Worm (Caenorhabditis elegans) whole organism, mixed stage, embryonic: Measurements from ENCODE around the gene nep-26.
"Not testable (repeated sequence)": the region's sequence is repeated elsewhere in the genome, so short reads cannot be mapped to it uniquely, and the experiment has no call there.

ENCODE experiments used
- M03D4.4 ChIP-seq: sonication (generic microtip); optimal IDR thresholded peaks from 2 replicates; lab custom pipeline; 2017; ENCODE audit warnings: mild to moderate bottlenecking, missing genetic modification characterization, missing compliant biosample characterization
- bed-3 ChIP-seq: fragments of 200-800 bp; sonication (Bioruptor generic); optimal IDR thresholded peaks from 3 replicates; lab custom pipeline; 2018; ENCODE audit warnings: mild to moderate bottlenecking, missing genetic modification characterization, moderate library complexity, missing compliant biosample characterization
- blmp-1 ChIP-seq: fragments of 150-350 bp; optimal IDR thresholded peaks from 2 replicates; lab custom pipeline; 2014; ENCODE audit warnings: missing biosample characterization, missing genetic modification characterization
- ceh-39 ChIP-seq: fragments of 150-350 bp; optimal IDR thresholded peaks from 2 replicates; lab custom pipeline; 2014; ENCODE audit warnings: missing biosample characterization, missing genetic modification characterization
- ceh-43 ChIP-seq: fragments of 200-800 bp; sonication (Bioruptor generic); optimal IDR thresholded peaks from 2 replicates; lab custom pipeline; 2018; ENCODE audit warnings: mild to moderate bottlenecking, missing genetic modification characterization, moderate library complexity, missing compliant biosample characterization
- ceh-83 ChIP-seq: fragments of 200-800 bp; sonication (Bioruptor generic); optimal IDR thresholded peaks from 2 replicates; lab custom pipeline; 2018; ENCODE audit warnings: mild to moderate bottlenecking, missing genetic modification characterization, missing compliant biosample characterization
- ces-1 ChIP-seq: fragments of 150-350 bp; optimal IDR thresholded peaks from 2 replicates; lab custom pipeline; 2014; ENCODE audit warnings: missing biosample characterization, missing genetic modification reagents, missing genetic modification characterization
- cnd-1 ChIP-seq: fragments of 200-800 bp; sonication (Bioruptor generic); optimal IDR thresholded peaks from 2 replicates; lab custom pipeline; 2018; ENCODE audit warnings: mild to moderate bottlenecking, missing genetic modification characterization, missing compliant biosample characterization
- drap-1 ChIP-seq: fragments of 200-800 bp; sonication (Bioruptor generic); optimal IDR thresholded peaks from 3 replicates; lab custom pipeline; 2018; ENCODE audit warnings: mild to moderate bottlenecking, missing genetic modification characterization, missing compliant biosample characterization
- flh-1 ChIP-seq: fragments of 200-800 bp; sonication (Bioruptor generic); optimal IDR thresholded peaks from 2 replicates; lab custom pipeline; 2018; ENCODE audit warnings: mild to moderate bottlenecking, missing genetic modification characterization, moderate library complexity, missing compliant biosample characterization
- ham-2 ChIP-seq: fragments of 200-800 bp; sonication (Bioruptor generic); optimal IDR thresholded peaks from 2 replicates; lab custom pipeline; 2018; ENCODE audit warnings: mild to moderate bottlenecking, missing genetic modification characterization, missing compliant biosample characterization
- hlh-1 ChIP-seq: fragments of 150-350 bp; optimal IDR thresholded peaks from 2 replicates; lab custom pipeline; 2014; ENCODE audit warnings: missing biosample characterization, missing genetic modification reagents, missing genetic modification characterization
- lin-13 ChIP-seq: fragments of 150-350 bp; optimal IDR thresholded peaks from 2 replicates; lab custom pipeline; 2014; ENCODE audit warnings: missing biosample characterization, missing genetic modification characterization
- lin-32 ChIP-seq: fragments of 200-800 bp; sonication (Bioruptor generic); optimal IDR thresholded peaks from 2 replicates; lab custom pipeline; 2018; ENCODE audit warnings: mild to moderate bottlenecking, missing genetic modification characterization, missing compliant biosample characterization
- lsy-2 ChIP-seq: fragments of 150-350 bp; optimal IDR thresholded peaks from 2 replicates; lab custom pipeline; 2014; ENCODE audit warnings: missing biosample characterization, missing genetic modification characterization
- mab-5 ChIP-seq: fragments of 150-350 bp; optimal IDR thresholded peaks from 2 replicates; lab custom pipeline; 2014; ENCODE audit warnings: missing biosample characterization, missing genetic modification characterization
- mep-1 ChIP-seq: fragments of 150-350 bp; optimal IDR thresholded peaks from 2 replicates; lab custom pipeline; 2017; ENCODE audit warnings: missing biosample characterization, missing genetic modification reagents, missing genetic modification characterization, inconsistent platforms
- mls-2 ChIP-seq: sonication (generic microtip); optimal IDR thresholded peaks from 2 replicates; lab custom pipeline; 2016; ENCODE audit warnings: mild to moderate bottlenecking, missing genetic modification characterization, moderate library complexity, missing compliant biosample characterization
- nhr-12 ChIP-seq: fragments of 150-350 bp; optimal IDR thresholded peaks from 2 replicates; lab custom pipeline; 2014; ENCODE audit warnings: missing biosample characterization, missing genetic modification characterization
- nhr-2 ChIP-seq: fragments of 150-350 bp; optimal IDR thresholded peaks from 2 replicates; lab custom pipeline; 2014; ENCODE audit warnings: missing biosample characterization, missing genetic modification characterization
- nhr-237 ChIP-seq: fragments of 150-350 bp; optimal IDR thresholded peaks from 2 replicates; lab custom pipeline; 2014; ENCODE audit warnings: missing biosample characterization, missing genetic modification characterization
- nhr-28 ChIP-seq: fragments of 150-350 bp; optimal IDR thresholded peaks from 2 replicates; lab custom pipeline; 2014; ENCODE audit warnings: missing biosample characterization, missing genetic modification characterization
- nhr-76 ChIP-seq: sonication (generic microtip); optimal IDR thresholded peaks from 2 replicates; lab custom pipeline; 2017; ENCODE audit warnings: missing biosample characterization, missing genetic modification characterization
- pha-4 ChIP-seq: fragments of 150-350 bp; optimal IDR thresholded peaks from 2 replicates; lab custom pipeline; 2018; ENCODE audit warnings: missing biosample characterization, missing genetic modification reagents, missing genetic modification characterization
- sem-2 ChIP-seq: fragments of 200-800 bp; sonication (Bioruptor generic); optimal IDR thresholded peaks from 2 replicates; lab custom pipeline; 2018; ENCODE audit warnings: mild to moderate bottlenecking, missing genetic modification characterization, missing compliant biosample characterization
- sptf-1 ChIP-seq: sonication (generic microtip); optimal IDR thresholded peaks from 2 replicates; lab custom pipeline; 2017; ENCODE audit warnings: mild to moderate bottlenecking, missing genetic modification characterization, moderate library complexity, missing compliant biosample characterization
- tbx-8 ChIP-seq: fragments of 200-800 bp; sonication (Bioruptor generic); optimal IDR thresholded peaks from 2 replicates; lab custom pipeline; 2018; ENCODE audit warnings: mild to moderate bottlenecking, missing genetic modification characterization, moderate library complexity, missing compliant biosample characterization
- unc-120 ChIP-seq: sonication (generic microtip); optimal IDR thresholded peaks from 2 replicates; lab custom pipeline; 2017; ENCODE audit warnings: missing genetic modification characterization, missing compliant biosample characterization; ENCODE audit not compliant: poor library complexity, severe bottlenecking
- unc-39 ChIP-seq: fragments of 150-350 bp; optimal IDR thresholded peaks from 2 replicates; lab custom pipeline; 2014; ENCODE audit warnings: missing biosample characterization, missing genetic modification characterization
- zip-8 ChIP-seq: fragments of 150-350 bp; optimal IDR thresholded peaks from 2 replicates; lab custom pipeline; 2014; ENCODE audit warnings: missing biosample characterization, missing genetic modification characterization
- ztf-11 ChIP-seq: fragments of 150-350 bp; optimal IDR thresholded peaks from 2 replicates; lab custom pipeline; 2014; ENCODE audit warnings: missing biosample characterization, missing genetic modification characterization

The nep-26 gene

DNA sequence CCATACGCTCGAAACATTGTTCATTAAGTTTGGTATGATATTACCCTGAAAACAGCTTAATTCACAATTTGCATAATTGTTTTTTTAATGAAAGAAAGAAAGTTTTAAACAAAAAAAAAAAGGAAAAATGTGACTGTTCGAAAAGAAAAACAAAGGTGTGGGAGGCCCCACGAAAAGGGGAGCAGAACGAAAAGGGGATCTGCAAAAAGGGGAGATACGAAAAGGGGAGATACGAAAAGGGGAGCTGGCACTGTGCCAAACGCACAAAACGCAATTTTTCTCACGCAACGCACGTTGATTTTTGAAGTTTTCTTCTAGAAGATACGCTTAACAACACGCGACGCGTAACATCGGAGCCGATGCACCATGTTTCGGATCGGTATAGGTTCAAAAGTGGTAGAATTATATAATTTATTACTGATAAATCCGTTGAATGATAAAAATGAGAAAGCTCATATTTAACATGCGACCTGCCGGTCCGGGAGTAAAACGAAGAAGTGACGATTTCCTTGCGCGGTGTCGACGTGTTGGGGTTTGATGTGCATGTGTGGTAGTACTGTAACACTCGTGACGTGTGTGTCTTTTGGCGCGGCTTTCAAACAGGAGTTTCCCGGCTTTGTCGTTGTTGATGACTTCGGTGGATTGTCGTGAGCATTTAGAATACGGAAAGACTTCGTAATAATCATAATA, 52.2 kb downstream of the nep-26 start, which contains the start of gene nrde-2:
Gene nrde-2 (minus strand): TSS at position 45 of the 690 bp plus-strand sequence.
- TF ChIP-seq zip-8 (tag; lab: Kevin White, UChicago); drap-1 (GFP tag; lab: Kevin White, UChicago); flh-1 (GFP tag; lab: Kevin White, UChicago): not testable (repeated sequence)
- TF ChIP-seq, all 35 proteins: peak for 0; not testable (repeated sequence) for 35

DNA sequence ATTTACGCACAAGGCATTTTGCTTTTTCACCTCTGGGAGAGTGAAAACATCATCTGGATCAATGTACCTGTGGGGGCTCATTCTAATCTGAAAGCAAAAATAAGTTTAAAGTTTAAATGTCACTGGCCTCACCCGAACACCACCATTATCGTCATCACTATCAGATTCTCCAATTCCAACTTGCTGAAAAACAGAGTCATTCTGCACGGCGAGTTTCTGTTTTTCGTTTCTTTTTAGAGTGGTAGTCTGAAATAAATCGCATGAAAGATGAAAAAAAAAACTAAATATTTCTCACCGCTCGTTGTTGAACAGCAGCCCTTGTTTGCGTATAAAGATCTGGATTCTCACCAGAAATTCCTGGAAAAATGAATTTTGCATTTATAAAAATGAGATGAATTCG, 52.8 kb downstream of the nep-26 start:
- TF ChIP-seq flh-1 (GFP tag; lab: Kevin White, UChicago) (no peak), hlh-1 (tag; lab: Kevin White, UChicago) (no peak), mep-1 (tag; lab: Kevin White, UChicago) (no peak), zip-8 (tag; lab: Kevin White, UChicago) (no peak), ceh-43 (GFP tag; lab: Kevin White, UChicago) (no peak), unc-120 (no peak), mab-5 (tag; lab: Kevin White, UChicago) (no peak), M03D4.4 (tag; lab: Kevin White, UChicago) (no peak), nhr-76 (tag; lab: Kevin White, UChicago) (no peak), blmp-1 (tag; lab: Kevin White, UChicago) (no peak), lin-32 (GFP tag; lab: Kevin White, UChicago) (no peak), nhr-2 (tag; lab: Kevin White, UChicago) (no peak), mls-2 (tag; lab: Kevin White, UChicago) (no peak), sptf-1 (no peak), bed-3 (GFP tag; lab: Kevin White, UChicago) (no peak), drap-1 (GFP tag; lab: Kevin White, UChicago) (no peak)

ce11 chrII:10245612-10246011, 54.3 kb downstream of the nep-26 start:
- TF ChIP-seq nhr-76 (tag; lab: Kevin White, UChicago) = no peak
- TF ChIP-seq lin-13 (tag; lab: Kevin White, UChicago) = no peak
- TF ChIP-seq mep-1 (tag; lab: Kevin White, UChicago) = no peak
- TF ChIP-seq ceh-43 (GFP tag; lab: Kevin White, UChicago) = no peak
- no peak for TF ChIP-seq ztf-11
- TF ChIP-seq flh-1 (GFP tag; lab: Kevin White, UChicago) = no peak
- TF ChIP-seq nhr-12 = no peak
- no peak for TF ChIP-seq ceh-83 (GFP tag; lab: Kevin White, UChicago)
- TF ChIP-seq unc-39 (tag; lab: Kevin White, UChicago) = no peak
- no peak for TF ChIP-seq blmp-1 (tag; lab: Kevin White, UChicago)
- TF ChIP-seq sem-2 (GFP tag; lab: Kevin White, UChicago) = no peak
- no peak for TF ChIP-seq nhr-2 (tag; lab: Kevin White, UChicago)
- no peak for TF ChIP-seq ham-2 (GFP tag; lab: Kevin White, UChicago)
- no peak for TF ChIP-seq zip-8 (tag; lab: Kevin White, UChicago)

DNA sequence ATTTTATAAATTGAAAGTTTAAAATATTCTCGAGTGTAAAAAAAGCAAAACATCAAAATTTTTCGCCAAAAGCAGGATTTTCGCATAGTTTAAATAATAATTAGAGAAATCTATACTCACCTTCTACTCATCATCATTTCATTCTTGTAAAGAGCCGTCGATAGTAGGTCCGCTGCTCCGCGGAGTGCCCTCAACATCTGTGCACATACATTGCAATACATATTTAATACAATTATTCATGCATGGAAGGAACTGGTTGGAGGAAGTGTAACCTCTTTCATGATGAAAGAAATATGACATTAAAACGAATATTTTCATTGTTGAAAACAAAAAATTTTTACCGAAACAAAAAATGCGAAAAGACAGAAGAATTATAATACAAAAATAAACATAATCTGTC, 57.6 kb downstream of the nep-26 start, which contains the start of gene mrps-14:
Gene mrps-14 (minus strand): TSS at position 197 of the 400 bp plus-strand sequence.
- TF ChIP-seq ces-1 = peak; percentile 36
- TF ChIP-seq ceh-43 (GFP tag; lab: Kevin White, UChicago) = no peak

DNA sequence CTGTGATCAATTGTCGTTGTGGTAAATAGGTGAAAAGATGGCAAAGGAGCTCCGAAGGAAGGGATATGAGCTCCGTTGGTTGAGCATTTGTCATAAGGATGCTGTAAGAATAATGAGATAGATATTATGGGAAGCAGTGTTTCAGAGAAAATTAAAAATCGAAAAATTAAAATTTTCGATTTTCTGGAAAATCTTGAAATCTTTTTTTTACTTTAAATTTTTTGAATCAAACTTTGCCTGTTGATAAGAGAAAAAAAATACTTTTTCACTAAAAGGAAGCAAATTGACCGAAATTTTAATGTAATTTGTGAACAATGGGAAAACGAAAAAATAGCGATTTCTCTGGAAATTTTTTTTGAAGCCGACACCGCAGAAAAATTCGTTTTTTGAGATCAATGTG, 60.3 kb downstream of the nep-26 start, which contains the start of gene mec-15:
Gene mec-15 (minus strand): TSS at position 101 of the 400 bp plus-strand sequence.
- TF ChIP-seq ces-1 (no peak), nhr-12 (no peak), bed-3 (GFP tag; lab: Kevin White, UChicago) (no peak), cnd-1 (tag; lab: Kevin White, UChicago) (no peak), drap-1 (GFP tag; lab: Kevin White, UChicago) (no peak), unc-120 (no peak), blmp-1 (tag; lab: Kevin White, UChicago) (no peak), sem-2 (GFP tag; lab: Kevin White, UChicago) (no peak), lsy-2 (tag; lab: Kevin White, UChicago) (no peak), tbx-8 (GFP tag; lab: Kevin White, UChicago) (no peak), nhr-76 (tag; lab: Kevin White, UChicago) (no peak), ceh-83 (GFP tag; lab: Kevin White, UChicago) (no peak), nhr-28 (tag; lab: Kevin White, UChicago) (no peak), pha-4 (tag; lab: Kevin White, UChicago) (no peak), ceh-39 (tag; lab: Kevin White, UChicago) (no peak), mab-5 (tag; lab: Kevin White, UChicago) (no peak), nhr-237 (no peak), nhr-2 (tag; lab: Kevin White, UChicago) (no peak)
